Worm (Caenorhabditis elegans): ENCODE data around the gene unc-46.
"Not testable (repeated sequence)": the region's sequence is repeated elsewhere in the genome, so short reads cannot be mapped to it uniquely, and the experiment has no call there.

DNA sequence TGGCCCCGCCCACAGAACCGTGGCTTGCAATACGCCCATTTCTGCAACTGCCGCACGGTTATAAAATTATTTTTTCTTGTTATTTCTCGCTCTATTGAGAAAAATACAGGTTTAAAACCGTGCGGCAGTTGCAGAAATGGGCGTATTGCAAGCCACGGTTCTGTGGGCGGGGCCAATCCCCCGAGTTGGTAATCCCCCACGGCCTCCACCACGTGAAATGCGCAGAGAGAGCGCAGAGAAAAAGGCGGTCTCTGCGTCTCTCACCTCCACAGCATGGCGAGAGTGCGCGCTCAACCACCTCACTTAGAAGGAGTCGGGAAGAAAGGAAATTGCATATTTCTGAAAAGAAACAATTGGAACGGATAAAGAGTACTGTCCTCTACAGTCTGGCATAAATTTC is 51.6 kb downstream of the unc-46 start:
- not testable (repeated sequence) for TF ChIP-seq nhr-76, snpc-4, sptf-1, lin-39 (tag; optimal IDR thresholded peaks at IDR 0.05)

Measured in whole organism, L1 larva.